Fruit fly (Drosophila melanogaster) whole organism, prepupa: Measurements from ENCODE around the gene KP78a.

Source experiments
- CG10669 ChIP-seq: fragments of 200-800 bp; sonication (Bioruptor generic); optimal IDR thresholded peaks from 3 replicates; lab custom pipeline; 2018; ENCODE audit warnings: missing biosample characterization, mild to moderate bottlenecking, missing genetic modification characterization, moderate library complexity
- CG11902 ChIP-seq: fragments of 200-800 bp; sonication (Bioruptor generic); optimal IDR thresholded peaks from 3 replicates; lab custom pipeline; 2016; ENCODE audit warnings: missing biosample characterization, missing genetic modification characterization
- CG3032 ChIP-seq: fragments of 200-800 bp; optimal IDR thresholded peaks from 2 replicates; lab custom pipeline; 2019; ENCODE audit warnings: missing biosample characterization, mild to moderate bottlenecking, missing genetic modification characterization, moderate library complexity
- CG4318 ChIP-seq: fragments of 200-800 bp; sonication (Bioruptor generic); optimal IDR thresholded peaks from 3 replicates; lab custom pipeline; 2017; ENCODE audit warnings: missing biosample characterization, mild to moderate bottlenecking, missing genetic modification characterization
- CG6276 ChIP-seq: fragments of 200-800 bp; sonication (Bioruptor generic); optimal IDR thresholded peaks from 2 replicates; lab custom pipeline; 2017; ENCODE audit warnings: missing biosample characterization, mild to moderate bottlenecking, missing genetic modification characterization
- CG6854 ChIP-seq: fragments of 200-800 bp; sonication (Bioruptor generic); optimal IDR thresholded peaks from 2 replicates; lab custom pipeline; 2017; ENCODE audit warnings: missing biosample characterization, mild to moderate bottlenecking, missing genetic modification characterization
- CG8119 ChIP-seq: fragments of 200-800 bp; sonication (Bioruptor generic); IDR thresholded peaks from 3 replicates; pipeline ENCODE4 v1.3.6; 2022; ENCODE audit warnings: missing biosample characterization, missing genetic modification characterization
- OdsH ChIP-seq: fragments of 200-800 bp; sonication (Bioruptor generic); optimal IDR thresholded peaks from 3 replicates; lab custom pipeline; 2016; ENCODE audit warnings: missing biosample characterization, missing genetic modification characterization
- Sox14 ChIP-seq: fragments of 200-800 bp; sonication (Bioruptor generic); optimal IDR thresholded peaks from 3 replicates; lab custom pipeline; 2016; ENCODE audit warnings: missing biosample characterization, missing genetic modification characterization
- Sox15 ChIP-seq: fragments of 200-800 bp; sonication (Bioruptor generic); optimal IDR thresholded peaks from 3 replicates; lab custom pipeline; 2016; ENCODE audit warnings: missing biosample characterization, missing genetic modification characterization
- net ChIP-seq: fragments of 200-800 bp; sonication (Bioruptor generic); optimal IDR thresholded peaks from 3 replicates; lab custom pipeline; 2016; ENCODE audit warnings: missing biosample characterization, missing genetic modification characterization
- svp ChIP-seq: fragments of 200-800 bp; sonication (Bioruptor generic); peaks from one replicate; lab custom pipeline; 2016; ENCODE audit warnings: missing biosample characterization, missing genetic modification characterization

DNA sequence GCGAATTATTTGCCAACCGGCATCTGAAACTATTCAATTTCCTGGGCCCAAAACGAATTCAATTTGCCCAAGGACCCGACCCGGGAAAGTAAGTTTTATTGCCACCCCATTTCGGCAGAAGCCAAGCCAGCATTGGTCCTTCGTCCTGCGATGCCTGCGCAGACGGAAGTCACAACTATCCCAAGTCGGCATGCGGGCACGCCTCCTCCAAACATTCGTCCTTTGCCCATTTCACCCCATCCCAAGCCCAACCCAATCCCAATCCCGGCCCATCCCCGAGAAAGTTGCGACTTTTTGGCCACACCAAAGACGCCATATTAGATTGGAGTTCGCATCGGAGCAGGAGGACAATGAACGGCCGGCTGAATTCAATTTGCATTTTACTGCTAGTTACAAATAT lies 42.3 kb downstream of the KP78a start:
- TF ChIP-seq CG10669 (GFP tag; lab: Kevin White, UChicago) (no peak), CG4318 (GFP tag; lab: Kevin White, UChicago) (no peak), OdsH (no peak), CG3032 (no peak), CG6276 (GFP tag; lab: Kevin White, UChicago) (no peak), svp (GFP tag; lab: Kevin White, UChicago) (no peak), Sox15 (GFP tag; lab: Kevin White, UChicago) (no peak), CG11902 (GFP tag; lab: Kevin White, UChicago) (no peak), net (GFP tag; lab: Kevin White, UChicago) (no peak), CG8119 (GFP tag; lab: Robert Waterston, UW) (no peak), CG6854 (GFP tag; lab: Kevin White, UChicago) (no peak), Sox14 (no peak)
